Worm (Caenorhabditis elegans): ENCODE results near the gene msp-79.

The msp-79 gene

ce11 chrIV:9735750-9736149, 31.2 kb downstream of the msp-79 start (continued):
- no peak for TF ChIP-seq nhr-47 (tag; optimal IDR thresholded peaks at IDR 0.05)
- no peak for TF ChIP-seq ceh-82 (tag; optimal IDR thresholded peaks at IDR 0.05)
- TF ChIP-seq aly-2 (tag; optimal IDR thresholded peaks at IDR 0.05) = no peak
- no peak for TF ChIP-seq ceh-88 (GFP tag; IDR thresholded peaks at IDR 0.05)
- no peak for TF ChIP-seq zip-4 (GFP tag; optimal IDR thresholded peaks at IDR 0.05)
- no peak for TF ChIP-seq vab-15 (tag; optimal IDR thresholded peaks at IDR 0.05)
- no peak for TF ChIP-seq fkh-8 (tag; optimal IDR thresholded peaks at IDR 0.05)
- no peak for TF ChIP-seq hpl-2 (GFP tag; optimal IDR thresholded peaks at IDR 0.05)
- TF ChIP-seq tlp-1 (tag; optimal IDR thresholded peaks at IDR 0.05) = no peak
- no peak for TF ChIP-seq zag-1 (tag; optimal IDR thresholded peaks at IDR 0.05)
- TF ChIP-seq egl-27 (tag; optimal IDR thresholded peaks at IDR 0.05) = no peak
- no peak for TF ChIP-seq jun-1 (tag; optimal IDR thresholded peaks at IDR 0.05)
- no peak for TF ChIP-seq egl-13 (tag; optimal IDR thresholded peaks at IDR 0.05)
- no peak for TF ChIP-seq aha-1 (tag; optimal IDR thresholded peaks at IDR 0.05)
- TF ChIP-seq C34B4.2 (tag; optimal IDR thresholded peaks at IDR 0.05) = no peak
- TF ChIP-seq unc-30 (tag; optimal IDR thresholded peaks at IDR 0.05) = no peak
- peak in 5 of 6 experiments; percentile 28 to 82 (median 45) for TF ChIP-seq elt-3 (tag; optimal IDR thresholded peaks at IDR 0.05)
- TF ChIP-seq lin-14 (GFP tag; optimal IDR thresholded peaks at IDR 0.05) = peak; percentile 66
- no peak for TF ChIP-seq pag-3 (tag; optimal IDR thresholded peaks at IDR 0.05; ENCODE audit: borderline replicate concordance, insufficient read depth)
- TF ChIP-seq nhr-85 (tag) = peak; percentile 77
- TF ChIP-seq elt-2 (tag; optimal IDR thresholded peaks at IDR 0.05) = peak; percentile 50
- TF ChIP-seq rnt-1 (tag; optimal IDR thresholded peaks at IDR 0.05) = peak; percentile 24
- peak; percentile 63 for TF ChIP-seq nhr-71 (tag; optimal IDR thresholded peaks at IDR 0.05)
- no peak for TF ChIP-seq skn-1 (tag; optimal IDR thresholded peaks at IDR 0.05)

ce11 chrIV:9734861-9735260, 32.1 kb downstream of the msp-79 start:
- TF ChIP-seq nhr-12 (tag; optimal IDR thresholded peaks at IDR 0.05) (no peak), lsy-2 (tag; optimal IDR thresholded peaks at IDR 0.05) (peak in 1 of 2 experiments; percentile 14), egl-27 (tag; optimal IDR thresholded peaks at IDR 0.05) (no peak), vab-15 (tag; optimal IDR thresholded peaks at IDR 0.05) (no peak), C34B4.2 (tag; optimal IDR thresholded peaks at IDR 0.05) (no peak), Y116A8C.19 (tag; optimal IDR thresholded peaks at IDR 0.05; ENCODE audit: borderline replicate concordance) (no peak), unc-86 (tag; optimal IDR thresholded peaks at IDR 0.05) (no peak), nhr-85 (tag) (no peak), alr-1 (tag; optimal IDR thresholded peaks at IDR 0.05; ENCODE audit: borderline replicate concordance) (no peak), mep-1 (tag; optimal IDR thresholded peaks at IDR 0.05) (peak; percentile 1), ceh-8 (GFP tag; optimal IDR thresholded peaks at IDR 0.05) (no peak), ceh-82 (tag; optimal IDR thresholded peaks at IDR 0.05) (no peak), nhr-19 (GFP tag; conservative IDR thresholded peaks at IDR 0.05) (no peak; the same call in 1 of the 2 replicates), ama-1 (optimal IDR thresholded peaks at IDR 0.05) (no peak), rnt-1 (tag; optimal IDR thresholded peaks at IDR 0.05) (peak; percentile 10), nhr-20 (tag; optimal IDR thresholded peaks at IDR 0.05) (no peak), nhr-71 (tag; optimal IDR thresholded peaks at IDR 0.05) (peak; percentile 1), ceh-63 (GFP tag; optimal IDR thresholded peaks at IDR 0.05) (no peak), jun-1 (tag; optimal IDR thresholded peaks at IDR 0.05) (no peak), mab-9 (GFP tag; IDR thresholded peaks at IDR 0.05) (no peak), ceh-88 (GFP tag; IDR thresholded peaks at IDR 0.05) (no peak), fkh-10 (GFP tag; optimal IDR thresholded peaks at IDR 0.05) (no peak), nhr-47 (tag; optimal IDR thresholded peaks at IDR 0.05) (no peak), sptf-1 (tag; optimal IDR thresholded peaks at IDR 0.05) (no peak), lin-15B (tag; optimal IDR thresholded peaks at IDR 0.05) (no peak), lin-14 (GFP tag; optimal IDR thresholded peaks at IDR 0.05) (peak; percentile 50), mef-2 (tag; optimal IDR thresholded peaks at IDR 0.05) (no peak), blmp-1 (tag; optimal IDR thresholded peaks at IDR 0.05) (no peak), lin-35 (GFP tag; optimal IDR thresholded peaks at IDR 0.05) (no peak), nhr-11 (tag; optimal IDR thresholded peaks at IDR 0.05) (no peak), ets-5 (GFP tag; IDR thresholded peaks at IDR 0.05) (no peak), nhr-76 (tag; optimal IDR thresholded peaks at IDR 0.05) (no peak), unc-130 (tag; optimal IDR thresholded peaks at IDR 0.05) (no peak), hlh-17 (GFP tag; optimal IDR thresholded peaks at IDR 0.05; ENCODE audit: borderline replicate concordance) (no peak), lin-39 (tag; optimal IDR thresholded peaks at IDR 0.05) (no peak), ztf-4 (tag; optimal IDR thresholded peaks at IDR 0.05) (no peak), F16B12.6 (tag; optimal IDR thresholded peaks at IDR 0.05) (no peak), tbx-2 (tag; optimal IDR thresholded peaks at IDR 0.05) (no peak)

Measured in whole organism, L1 larva.